Worm (Caenorhabditis elegans) whole organism, L1 larva: ENCODE data around the gene C26E6.1.

Experiments used
- alr-1 ChIP-seq: fragments of 200-800 bp; sonication (Bioruptor generic); optimal IDR thresholded peaks from 2 replicates; lab custom pipeline; 2018; ENCODE audit warnings: borderline replicate concordance, mild to moderate bottlenecking, missing genetic modification characterization, missing compliant biosample characterization
- ceh-8 ChIP-seq: fragments of 200-800 bp; sonication (Bioruptor generic); optimal IDR thresholded peaks from 2 replicates; lab custom pipeline; 2018; ENCODE audit warnings: mild to moderate bottlenecking, missing genetic modification characterization, moderate library complexity, missing compliant biosample characterization
- fos-1 ChIP-seq: fragments of 150-350 bp; optimal IDR thresholded peaks from 2 replicates; lab custom pipeline; 2014; ENCODE audit warnings: missing biosample characterization, missing genetic modification characterization
- hpl-2 ChIP-seq: fragments of 150-350 bp; optimal IDR thresholded peaks from 2 replicates; lab custom pipeline; 2014; ENCODE audit warnings: missing biosample characterization, missing genetic modification reagents, missing genetic modification characterization
- mdl-1 ChIP-seq, 2 experiments: fragments of 150-350 bp; optimal IDR thresholded peaks; 2 replicates each; lab custom pipeline; 2014 to 2017; ENCODE audit warnings: missing biosample characterization in 2 of 2, missing genetic modification characterization in 2 of 2, inconsistent platforms in 1 of 2
- nhr-28 ChIP-seq: fragments of 150-350 bp; optimal IDR thresholded peaks from 2 replicates; lab custom pipeline; 2014; ENCODE audit warnings: missing biosample characterization, missing genetic modification characterization
- nhr-77 ChIP-seq: fragments of 150-350 bp; optimal IDR thresholded peaks from 2 replicates; lab custom pipeline; 2014; ENCODE audit warnings: missing biosample characterization, missing genetic modification characterization
- nhr-90 ChIP-seq: sonication (generic microtip); optimal IDR thresholded peaks from 2 replicates; lab custom pipeline; 2016; ENCODE audit warnings: mild to moderate bottlenecking, missing genetic modification characterization, missing compliant biosample characterization; ENCODE audit not compliant: poor library complexity
- pqm-1 ChIP-seq: sonication (generic microtip); optimal IDR thresholded peaks from 3 replicates; lab custom pipeline; 2017; ENCODE audit warnings: missing biosample characterization, missing genetic modification characterization
- unc-86 ChIP-seq: sonication (generic microtip); optimal IDR thresholded peaks from 2 replicates; lab custom pipeline; 2016; ENCODE audit warnings: missing genetic modification characterization, missing compliant biosample characterization

- TF ChIP-seq nhr-77 (tag; lab: Kevin White, UChicago) (no peak), pqm-1 (no peak), alr-1 (tag; lab: Kevin White, UChicago) (no peak), unc-86 (tag; lab: Kevin White, UChicago) (no peak), ceh-8 (no peak), fos-1 (tag; lab: Kevin White, UChicago) (no peak), nhr-28 (tag; lab: Kevin White, UChicago) (no peak), mdl-1 (tag; optimal IDR thresholded peaks at IDR 0.05; lab: Kevin White, UChicago) (no peak), nhr-90 (tag; lab: Kevin White, UChicago) (no peak), hpl-2 (no peak)
These were observed 30.2 kb downstream of the C26E6.1 start, which contains the start of the genes C27F2.10 and wdr-60 for ce11 chrIII:4986790-4987259.
